Worm (Caenorhabditis elegans): ENCODE measurements around the gene dod-19.

DNA sequence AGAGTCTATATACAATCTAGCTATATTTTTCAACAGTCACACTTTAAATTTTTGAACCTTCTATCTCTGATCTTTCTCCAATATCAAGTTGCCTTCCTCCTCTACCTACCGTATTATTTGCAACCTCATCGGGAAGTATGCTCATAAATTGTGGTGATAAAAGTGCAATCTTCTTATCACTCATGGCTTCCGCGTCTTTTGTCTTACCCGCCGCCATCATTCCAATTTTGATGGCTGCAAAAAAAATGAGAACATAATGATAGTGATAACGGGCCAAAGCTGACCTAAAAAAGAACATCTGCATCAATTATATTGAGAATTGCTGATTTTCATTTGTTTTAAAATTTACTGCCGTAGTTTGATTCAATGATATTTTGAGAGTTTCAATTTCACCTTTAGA lies 37.8 kb downstream of the dod-19 start:
- no peak for TF ChIP-seq dao-5 (tag; optimal IDR thresholded peaks at IDR 0.05)
- no peak for TF ChIP-seq him-1 (tag; optimal IDR thresholded peaks at IDR 0.05)
- TF ChIP-seq W03F9.2 (tag; optimal IDR thresholded peaks at IDR 0.05) = no peak
